Fruit fly (Drosophila melanogaster): ENCODE results near the gene CG5390.

DNA sequence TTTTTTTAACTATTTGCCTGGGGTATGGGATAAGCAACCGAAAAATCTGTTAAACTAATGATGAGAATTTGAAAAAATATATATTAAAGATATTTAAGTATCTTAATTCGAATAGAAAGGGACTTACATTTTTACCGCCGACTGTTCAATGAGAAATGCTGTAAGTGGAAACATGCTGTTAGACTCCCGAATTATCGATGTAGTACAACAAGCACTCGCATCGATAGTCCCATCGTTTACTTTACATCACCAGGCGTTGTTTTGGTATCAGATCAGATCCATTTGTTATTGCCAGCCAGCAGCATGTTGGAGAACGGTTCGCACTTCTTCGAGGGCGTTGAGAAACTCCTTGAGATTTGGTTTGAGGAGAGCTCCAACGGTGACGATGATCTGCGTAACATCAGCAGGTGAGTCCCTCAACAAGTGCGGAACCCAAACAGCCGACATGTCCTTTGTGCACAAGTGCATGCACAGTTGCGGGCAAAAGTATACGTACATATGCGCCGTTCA is 32.9 kb upstream of the CG5390 start, which contains the start of gene SamDC:
- TF ChIP-seq Pif1A (GFP tag; optimal IDR thresholded peaks at IDR 0.05) = peak; percentile 19
- TF ChIP-seq CG14655 (GFP tag; optimal IDR thresholded peaks at IDR 0.05) = no peak
- TF ChIP-seq Snoo (tag; optimal IDR thresholded peaks at IDR 0.05) = peak; percentile 25
- TF ChIP-seq CG17806 (tag; optimal IDR thresholded peaks at IDR 0.05) = no peak
- TF ChIP-seq CG10348 (GFP tag; IDR thresholded peaks at IDR 0.05) = no peak
- TF ChIP-seq EcR (GFP tag; optimal IDR thresholded peaks at IDR 0.05) = no peak
